Worm (Caenorhabditis elegans): ENCODE results near the gene K05F1.8.

The K05F1.8 gene

DNA sequence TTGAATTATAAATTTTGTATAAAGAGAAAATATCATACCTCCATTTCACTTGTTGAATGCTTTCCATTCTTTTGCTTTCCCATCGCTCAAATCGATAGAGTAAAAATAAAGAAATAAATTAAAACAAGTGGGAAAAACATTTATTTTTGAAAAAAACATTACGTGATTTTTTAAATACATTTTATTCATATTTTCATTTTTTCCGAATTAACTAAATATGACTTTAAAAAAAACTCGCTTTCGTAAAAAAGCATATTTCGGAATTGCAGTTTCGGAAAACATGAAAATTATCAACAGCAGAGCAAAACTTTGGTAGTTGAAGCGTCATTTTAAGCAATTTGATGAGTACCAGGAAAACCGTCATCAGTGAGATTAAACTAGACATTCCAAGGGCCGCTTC lies at the start of gene K05F1.8:
Gene K05F1.8, minus strand, starts transcription at position 101 of the 400 bp plus-strand sequence.
- no peak for TF ChIP-seq unc-62 (GFP tag; optimal IDR thresholded peaks at IDR 0.05)

DNA sequence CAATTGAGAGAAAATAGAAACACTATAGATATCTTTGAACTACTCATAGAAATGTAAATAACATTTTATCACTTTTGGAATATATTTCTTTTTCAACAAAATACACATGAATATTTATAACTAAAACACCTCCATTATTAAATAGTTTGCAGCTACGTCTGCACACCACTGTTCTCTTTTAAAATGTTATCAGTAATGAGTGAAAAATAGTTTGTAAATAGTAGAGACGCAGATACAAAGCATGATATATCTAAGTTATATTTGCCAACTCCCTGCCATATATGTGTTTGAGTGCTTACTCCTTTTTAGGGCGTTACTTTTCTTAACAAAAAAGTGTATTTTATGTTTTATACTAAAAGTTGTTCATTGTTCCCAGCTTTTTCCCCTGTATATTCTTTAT lies 46.7 kb upstream of the K05F1.8 start:
- TF ChIP-seq unc-62 (GFP tag; optimal IDR thresholded peaks at IDR 0.05) = no peak

DNA sequence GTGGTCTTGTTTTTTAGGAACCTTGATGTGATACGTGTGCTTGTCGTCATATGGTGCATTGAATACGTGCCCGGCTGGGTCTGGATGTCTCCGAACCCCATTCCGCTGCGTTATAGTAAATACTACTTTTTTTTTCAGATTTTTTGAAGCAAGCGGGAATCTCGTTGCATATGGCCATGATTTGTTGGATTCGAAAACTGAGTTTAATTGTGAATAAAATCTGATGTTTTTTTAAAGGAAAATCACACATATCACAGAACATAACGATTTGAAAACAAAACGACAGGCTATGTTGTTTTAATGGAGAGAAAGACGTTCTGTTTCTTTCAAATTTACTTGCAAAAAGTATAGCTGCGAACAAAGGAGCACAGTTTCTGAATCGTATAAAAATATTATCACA lies 46.0 kb upstream of the K05F1.8 start, which contains the start of the genes ZK1248.17 and H41C03.3:
Gene ZK1248.17, minus strand, starts transcription at position 101 of the 400 bp plus-strand sequence.
Gene H41C03.3, plus strand, starts transcription at position 337 of the 400 bp plus-strand sequence.
- no peak for TF ChIP-seq unc-62 (GFP tag; optimal IDR thresholded peaks at IDR 0.05)

DNA sequence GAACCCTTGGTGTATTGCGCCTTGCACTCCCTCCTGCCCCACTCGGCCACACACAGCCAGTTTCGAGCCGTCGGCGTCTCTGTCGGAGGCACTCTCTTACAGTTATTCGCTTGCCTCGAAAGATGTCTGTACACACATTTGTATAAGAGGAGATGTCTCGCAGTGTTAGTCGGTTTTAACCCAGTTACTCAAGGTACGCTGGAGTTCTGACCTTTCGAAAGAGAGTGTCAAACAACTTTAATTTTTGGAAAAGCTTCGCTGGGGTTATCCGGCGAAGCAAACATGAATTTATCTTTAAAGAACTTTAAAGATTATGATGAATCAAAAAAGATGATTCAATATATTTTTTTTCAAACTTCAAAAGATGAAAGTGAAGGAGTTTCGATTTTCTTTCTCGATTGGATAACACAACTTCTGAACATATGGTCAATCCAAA lies 45.3 kb upstream of the K05F1.8 start:
- peak; percentile 52 for TF ChIP-seq unc-62 (GFP tag; optimal IDR thresholded peaks at IDR 0.05)

DNA sequence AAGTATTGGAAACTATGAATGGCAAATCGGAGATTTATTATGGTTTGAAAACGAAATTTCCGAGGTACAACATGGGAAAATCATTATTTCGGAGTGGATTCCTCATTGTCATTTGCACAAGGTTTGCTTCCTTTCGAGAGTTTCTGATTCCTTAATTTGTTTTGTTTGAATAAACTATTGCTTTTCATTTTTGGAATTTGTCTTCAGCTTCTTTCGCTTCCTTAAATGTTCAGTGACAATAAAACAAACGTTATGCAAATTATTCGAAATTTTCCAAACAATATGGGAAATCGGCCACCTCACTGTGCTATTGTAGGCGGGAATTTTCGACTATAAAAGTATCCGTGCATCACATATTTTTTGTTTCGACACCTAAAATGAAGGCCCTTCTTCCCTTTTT lies 42.4 kb upstream of the K05F1.8 start, which contains the start of gene nep-25:
Gene nep-25, plus strand, starts transcription at position 375 of the 400 bp plus-strand sequence.
- no peak for TF ChIP-seq unc-62 (GFP tag; optimal IDR thresholded peaks at IDR 0.05)

DNA sequence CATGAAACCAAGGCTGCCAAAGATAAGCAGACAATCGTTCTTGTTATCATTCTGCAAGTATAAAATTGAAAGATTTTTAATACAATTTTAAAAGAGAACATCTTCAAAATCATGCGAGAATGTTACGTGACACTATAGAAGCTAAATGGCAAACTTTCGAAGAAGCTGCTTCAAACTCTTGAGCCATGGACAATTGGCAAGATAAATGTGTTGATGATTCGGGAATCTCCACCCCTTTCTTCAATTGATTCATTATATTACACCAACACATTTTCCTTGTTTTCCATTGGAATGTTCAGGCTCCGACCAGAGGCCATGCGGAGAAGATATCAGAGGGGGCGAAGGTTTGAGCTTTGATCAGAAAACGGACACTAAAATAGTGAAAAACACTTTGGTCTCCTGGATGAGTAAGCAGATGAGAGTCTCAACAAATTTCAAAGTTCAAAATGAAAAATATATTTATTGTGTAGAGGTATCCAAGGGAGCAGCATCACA lies 41.6 kb upstream of the K05F1.8 start, which contains the start of gene lec-5:
Gene lec-5, minus strand, starts transcription at position 51 of the 495 bp plus-strand sequence.
- no peak for TF ChIP-seq unc-62 (GFP tag; optimal IDR thresholded peaks at IDR 0.05)

DNA sequence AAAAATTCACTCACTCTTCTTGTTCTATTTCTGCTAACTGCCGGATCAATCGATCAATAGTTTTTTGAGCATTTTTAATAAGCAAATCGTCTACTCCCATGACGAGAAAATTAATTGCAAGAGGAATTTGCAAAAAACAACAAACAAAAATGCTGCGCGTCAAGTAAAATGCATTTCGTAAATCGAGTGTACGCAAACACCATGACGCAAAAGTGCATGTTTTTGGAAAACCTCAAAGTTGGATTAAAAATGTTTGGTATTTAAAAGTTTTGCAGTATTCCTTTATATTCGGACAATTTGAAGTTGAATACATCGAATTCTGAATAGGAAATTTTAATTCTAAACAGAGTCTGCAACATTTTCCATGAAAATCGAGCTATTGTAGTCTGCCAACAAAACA lies 39.8 kb upstream of the K05F1.8 start, which contains the start of gene ZK1248.19:
Gene ZK1248.19, minus strand, starts transcription at position 188 of the 400 bp plus-strand sequence.
- no peak for TF ChIP-seq unc-62 (GFP tag; optimal IDR thresholded peaks at IDR 0.05)

DNA sequence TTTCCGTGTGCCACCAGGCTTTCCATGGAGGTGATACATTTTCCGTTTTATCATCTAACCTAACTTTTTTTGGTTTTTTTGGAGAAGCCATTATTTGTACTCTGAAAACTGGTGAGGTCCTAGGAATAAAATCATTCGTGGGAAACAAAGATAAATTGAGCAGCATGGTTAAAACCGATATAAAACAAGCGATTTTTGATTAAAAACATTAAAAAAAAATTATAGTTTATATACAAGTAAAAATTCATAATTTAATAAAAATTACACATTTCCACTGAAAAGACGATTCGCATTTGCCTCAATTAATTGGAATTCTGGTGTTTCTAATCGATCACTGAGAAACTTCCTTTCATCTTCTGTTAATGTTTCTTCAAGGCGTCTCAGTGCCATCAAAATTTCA lies 39.0 kb upstream of the K05F1.8 start, which contains the start of gene ZK1248.15:
Gene ZK1248.15, minus strand, starts transcription at position 101 of the 400 bp plus-strand sequence.
- no peak for TF ChIP-seq unc-62 (GFP tag; optimal IDR thresholded peaks at IDR 0.05)

DNA sequence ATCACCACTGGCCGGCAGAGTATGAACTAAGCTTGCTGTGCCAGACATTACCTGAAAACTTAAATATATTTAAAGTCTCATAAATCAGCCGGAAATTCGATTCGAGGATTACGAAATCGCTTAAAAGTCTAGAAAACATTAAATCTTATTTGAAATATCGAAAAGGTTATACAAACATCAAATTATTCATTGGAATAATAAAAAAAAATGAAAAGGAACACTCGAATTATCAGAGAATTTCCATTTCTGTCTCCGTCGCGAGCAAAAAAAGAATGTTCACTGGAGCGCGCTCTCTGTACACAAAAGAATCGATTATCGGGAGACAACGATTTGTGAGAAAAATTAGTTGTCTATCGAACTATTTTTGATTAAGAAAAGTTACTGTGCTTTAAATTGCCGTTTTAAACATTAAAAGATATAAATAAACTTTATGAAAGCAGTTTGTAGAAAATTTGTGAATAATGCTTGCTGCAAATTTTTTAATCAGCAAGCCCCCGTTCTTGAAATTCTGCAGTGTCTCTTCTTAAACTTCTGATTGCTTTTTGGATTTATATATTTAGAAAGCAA lies 36.8 kb upstream of the K05F1.8 start, which contains the start of gene fzo-1:
Gene fzo-1, minus strand, starts transcription at position 51 of the 567 bp plus-strand sequence.
- no peak for TF ChIP-seq unc-62 (GFP tag; optimal IDR thresholded peaks at IDR 0.05)

DNA sequence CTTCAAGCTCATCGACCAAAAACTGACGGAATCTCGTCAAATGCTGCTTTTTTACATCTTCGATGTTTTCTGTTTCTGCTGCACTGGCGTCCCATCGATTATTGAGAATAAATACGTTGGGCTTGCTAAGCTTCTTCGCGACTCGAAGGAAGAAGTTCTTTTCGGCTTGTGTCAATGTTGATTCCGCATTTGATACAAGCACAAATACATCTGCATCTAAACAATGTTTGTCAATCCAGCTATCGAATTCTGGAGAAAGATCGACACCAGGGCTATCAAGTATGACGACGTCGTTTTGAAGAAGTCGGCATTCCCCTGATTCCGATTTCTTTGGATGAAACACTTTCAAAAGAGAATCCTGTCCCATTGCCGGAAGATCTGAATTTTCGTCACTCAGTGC lies 35.7 kb upstream of the K05F1.8 start:
- TF ChIP-seq unc-62 (GFP tag; optimal IDR thresholded peaks at IDR 0.05) = no peak

DNA sequence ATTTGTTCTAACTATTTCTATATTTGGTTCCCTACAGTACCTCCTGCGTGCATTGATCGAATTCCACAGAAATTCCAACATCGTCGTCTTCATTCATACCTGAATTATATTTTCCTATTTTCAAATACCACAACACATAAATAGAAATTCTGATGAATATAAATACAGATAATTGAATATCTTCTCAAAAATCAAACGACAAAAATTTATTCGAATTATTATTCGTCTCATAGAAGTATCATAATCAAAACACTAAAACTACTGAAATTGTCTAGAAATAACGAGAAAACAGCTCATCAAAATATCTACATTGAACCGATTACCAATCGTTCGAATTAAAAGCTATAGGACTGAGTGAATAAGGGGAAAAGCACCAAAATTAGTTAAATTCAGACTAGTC lies 33.7 kb upstream of the K05F1.8 start, which contains the start of gene gtap-1:
Gene gtap-1, minus strand, starts transcription at position 101 of the 400 bp plus-strand sequence.
- no peak for TF ChIP-seq unc-62 (GFP tag; optimal IDR thresholded peaks at IDR 0.05)

DNA sequence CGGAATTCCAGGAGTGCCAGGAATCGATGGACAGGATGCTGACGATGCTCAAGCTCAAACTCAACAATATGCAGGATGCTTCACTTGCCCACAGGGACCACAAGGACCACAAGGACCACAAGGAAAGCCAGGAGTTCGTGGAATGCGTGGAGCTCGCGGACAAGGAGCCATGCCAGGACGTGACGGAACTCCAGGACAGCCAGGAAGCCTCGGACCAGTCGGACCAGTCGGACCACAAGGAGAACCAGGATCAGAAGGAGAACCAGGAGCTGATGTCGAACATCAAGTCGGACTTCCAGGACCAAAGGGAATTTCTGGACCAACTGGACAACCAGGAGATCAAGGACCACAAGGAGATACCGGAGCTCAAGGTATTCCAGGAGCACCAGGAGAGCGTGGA lies 31.9 kb upstream of the K05F1.8 start:
- no peak for TF ChIP-seq unc-62 (GFP tag; optimal IDR thresholded peaks at IDR 0.05)

DNA sequence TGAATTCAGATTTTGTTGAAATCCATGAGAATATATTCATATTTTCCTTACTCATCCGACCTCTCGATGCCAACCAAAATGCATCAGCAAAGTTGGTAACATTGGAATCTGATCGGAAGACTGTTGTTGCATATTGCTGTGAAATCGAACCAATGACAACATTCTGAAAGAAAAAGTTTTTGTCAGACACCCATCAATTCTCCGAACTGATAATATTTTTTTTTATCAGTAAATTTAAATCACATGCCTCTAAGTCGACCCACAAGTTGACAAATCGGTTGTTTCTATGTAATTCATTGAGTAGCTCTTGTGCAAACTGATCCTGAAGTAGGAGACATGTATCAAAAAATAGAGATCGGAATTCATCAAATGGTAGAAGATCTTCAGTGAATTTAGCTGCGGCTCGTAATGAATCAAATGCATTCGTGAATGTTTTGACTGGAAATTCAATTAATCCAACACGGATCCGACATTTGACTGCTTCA lies 30.5 kb upstream of the K05F1.8 start, which contains the start of gene col-74:
Gene col-74, plus strand, starts transcription at position 435 of the 485 bp plus-strand sequence.
- TF ChIP-seq unc-62 (GFP tag; optimal IDR thresholded peaks at IDR 0.05) = no peak

DNA sequence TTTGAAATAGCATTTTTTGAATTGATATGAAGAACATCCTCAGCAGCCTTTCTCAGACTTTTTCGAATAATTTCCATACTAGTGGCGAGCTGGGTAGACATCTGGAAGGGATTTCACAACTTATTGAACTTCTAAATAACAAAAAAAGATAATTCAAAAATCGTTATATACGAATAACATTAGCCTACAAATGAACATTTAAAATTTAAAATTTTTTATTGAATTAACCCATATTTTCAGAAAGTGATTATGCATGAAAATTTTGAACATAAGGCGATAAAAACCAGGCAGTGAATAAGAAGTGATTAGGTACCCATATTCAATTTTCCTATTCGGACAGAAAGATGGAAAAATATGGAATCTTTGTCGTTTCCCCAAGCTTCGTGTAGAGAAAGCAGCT lies 29.0 kb upstream of the K05F1.8 start, which contains the start of gene ZK1248.11:
Gene ZK1248.11, minus strand, starts transcription at position 101 of the 400 bp plus-strand sequence.
- TF ChIP-seq unc-62 (GFP tag; optimal IDR thresholded peaks at IDR 0.05) = no peak

DNA sequence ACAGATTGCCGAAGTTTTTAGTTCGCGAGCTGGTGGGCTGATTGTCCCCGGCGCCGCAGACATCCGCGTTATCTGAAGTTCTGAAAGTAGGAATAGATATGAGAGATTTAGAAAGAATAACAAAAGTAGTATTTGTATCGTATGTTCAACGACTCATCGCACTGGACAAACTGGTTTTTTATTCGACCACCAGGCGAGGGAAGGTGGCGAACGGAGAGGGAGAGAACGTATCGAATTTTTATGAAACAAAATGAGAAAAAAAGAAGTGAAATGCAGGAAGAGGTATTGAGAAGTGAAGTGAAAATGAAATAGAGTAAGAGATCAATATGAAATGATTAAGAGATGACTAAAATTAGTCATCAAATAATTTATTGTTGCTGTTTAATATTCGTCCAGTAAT lies 27.9 kb upstream of the K05F1.8 start, which contains the start of gene tbc-2:
Gene tbc-2, minus strand, starts transcription at position 80 of the 400 bp plus-strand sequence.
- no peak for TF ChIP-seq unc-62 (GFP tag; optimal IDR thresholded peaks at IDR 0.05)

DNA sequence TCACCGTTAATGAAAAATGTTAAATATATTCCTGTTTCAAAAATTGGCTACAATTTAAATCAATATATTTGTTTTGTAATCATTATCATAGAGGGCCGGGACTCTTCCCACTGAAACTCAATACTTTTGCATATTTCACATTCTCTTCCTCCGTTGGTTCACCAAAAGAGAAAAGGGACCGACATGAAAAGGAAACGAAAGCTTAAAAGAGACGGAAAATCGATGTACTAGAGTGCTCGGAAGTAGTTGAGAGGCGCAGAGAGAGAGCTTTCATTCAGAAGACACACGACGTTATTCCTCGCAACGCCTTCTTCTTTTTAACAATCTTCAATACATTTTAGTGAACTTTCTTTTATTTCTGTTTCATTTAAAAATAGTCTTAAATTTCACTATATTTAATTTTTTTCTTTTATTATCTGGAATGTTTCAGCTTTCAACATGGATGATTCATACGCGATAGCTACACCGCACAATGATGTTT lies 20.9 kb upstream of the K05F1.8 start, which contains the start of gene ehs-1:
Gene ehs-1, plus strand, starts transcription at position 431 of the 481 bp plus-strand sequence.
- no peak for TF ChIP-seq unc-62 (GFP tag; optimal IDR thresholded peaks at IDR 0.05)
